Fruit fly (Drosophila melanogaster): ENCODE measurements around the gene ham.

The ham gene

dm6 chr2L:18714086-18714485 lies 78.6 kb downstream of the ham start:
- no peak for TF ChIP-seq Clk (GFP tag; optimal IDR thresholded peaks at IDR 0.05)
- no peak for TF ChIP-seq Crg-1 (GFP tag; optimal IDR thresholded peaks at IDR 0.05)
- TF ChIP-seq toe (GFP tag; optimal IDR thresholded peaks at IDR 0.05) = no peak
- no peak for TF ChIP-seq CG1620 (GFP tag; optimal IDR thresholded peaks at IDR 0.05)
- no peak for TF ChIP-seq ovo (GFP tag; optimal IDR thresholded peaks at IDR 0.05)
- no peak for TF ChIP-seq cnc (optimal IDR thresholded peaks at IDR 0.05)
- TF ChIP-seq pad (GFP tag; optimal IDR thresholded peaks at IDR 0.05) = no peak
- TF ChIP-seq CG7101 (tag; optimal IDR thresholded peaks at IDR 0.05) = no peak
- no peak for TF ChIP-seq CG12768 (GFP tag; optimal IDR thresholded peaks at IDR 0.05)
- no peak for TF ChIP-seq CG33017 (tag; optimal IDR thresholded peaks at IDR 0.05)
- TF ChIP-seq CG5204 (GFP tag; optimal IDR thresholded peaks at IDR 0.05) = no peak
- no peak for TF ChIP-seq kay (GFP tag; ENCODE audit: borderline replicate concordance)
- no peak for TF ChIP-seq Hr96 (GFP tag; optimal IDR thresholded peaks at IDR 0.05)

- TF ChIP-seq Hr96 (GFP tag; optimal IDR thresholded peaks at IDR 0.05) = no peak
- TF ChIP-seq kay (GFP tag; ENCODE audit: borderline replicate concordance) = no peak
- no peak for TF ChIP-seq ovo (GFP tag; optimal IDR thresholded peaks at IDR 0.05)
- TF ChIP-seq CG14711 (tag; optimal IDR thresholded peaks at IDR 0.05) = peak; percentile 33
- no peak for TF ChIP-seq toe (GFP tag; optimal IDR thresholded peaks at IDR 0.05)
- TF ChIP-seq Crg-1 (GFP tag; optimal IDR thresholded peaks at IDR 0.05) = no peak
- TF ChIP-seq CG11617 (GFP tag; optimal IDR thresholded peaks at IDR 0.05) = peak; percentile 52
- TF ChIP-seq cnc (optimal IDR thresholded peaks at IDR 0.05) = no peak
- peak; percentile 69 for TF ChIP-seq CG7045 (GFP tag; optimal IDR thresholded peaks at IDR 0.05)
- peak; percentile 6 for TF ChIP-seq Mnt (GFP tag; optimal IDR thresholded peaks at IDR 0.05)
- peak; percentile 64 for TF ChIP-seq CG7101 (tag; optimal IDR thresholded peaks at IDR 0.05)
- peak; percentile 73 for TF ChIP-seq CG33017 (tag; optimal IDR thresholded peaks at IDR 0.05)
- TF ChIP-seq Clk (GFP tag; optimal IDR thresholded peaks at IDR 0.05) = no peak
- peak; percentile 85 for TF ChIP-seq cic (GFP tag; optimal IDR thresholded peaks at IDR 0.05)
- no peak for TF ChIP-seq bab1 (GFP tag; optimal IDR thresholded peaks at IDR 0.05)
- no peak for TF ChIP-seq tj (GFP tag; optimal IDR thresholded peaks at IDR 0.05)
- TF ChIP-seq pad (GFP tag; optimal IDR thresholded peaks at IDR 0.05) = peak; percentile 7
- TF ChIP-seq CG1620 (GFP tag; optimal IDR thresholded peaks at IDR 0.05) = no peak
- TF ChIP-seq CG5204 (GFP tag; optimal IDR thresholded peaks at IDR 0.05) = no peak
- peak; percentile 67 for TF ChIP-seq CG12768 (GFP tag; optimal IDR thresholded peaks at IDR 0.05)
These were observed 79.0 kb downstream of the ham start, which contains the start of gene Irk3 for dm6 chr2L:18713686-18714085. Gene Irk3, minus strand, starts transcription at chr2L:18713748.
